Fruit fly (Drosophila melanogaster) whole organism: ENCODE measurements around the gene spz5.

Source experiments
- CG8478 ChIP-seq: fragments of >200 bp; optimal IDR thresholded peaks from 2 replicates; lab custom pipeline; 2018; ENCODE audit warnings: inconsistent platforms
- pan ChIP-seq: fragments of >200 bp; optimal IDR thresholded peaks from 2 replicates; lab custom pipeline; 2017
- psq ChIP-seq: fragments of >200 bp; optimal IDR thresholded peaks from 2 replicates; lab custom pipeline; 2017
- usp ChIP-seq: fragments of >200 bp; optimal IDR thresholded peaks from 2 replicates; lab custom pipeline; 2017; ENCODE audit warnings: missing biosample characterization, missing genetic modification characterization, mixed read lengths

dm6 chr3L:2923097-2923496, 31.1 kb upstream of the spz5 start:
- TF ChIP-seq usp (GFP tag; lab: Kevin White, UChicago) (no peak), pan (lab: Kevin White, UChicago) (no peak), psq (lab: Kevin White, UChicago) (no peak), CG8478 (lab: Kevin White, UChicago) (no peak)
